Fruit fly (Drosophila melanogaster) whole organism, pupa: ENCODE data around the gene CG15625.

Source experiments
- CG10348 ChIP-seq: fragments of 200-800 bp; sonication (Bioruptor generic); IDR thresholded peaks from 2 replicates; pipeline ENCODE4 v1.3.6; 2022; ENCODE audit warnings: missing biosample characterization, missing genetic modification characterization
- CG12605 ChIP-seq: fragments of 200-800 bp; sonication (Bioruptor generic); IDR thresholded peaks from 2 replicates; pipeline ENCODE4 v1.3.6; 2022; ENCODE audit warnings: missing biosample characterization, missing genetic modification characterization
- CG13204 ChIP-seq: fragments of 200-800 bp; sonication (Bioruptor generic); optimal IDR thresholded peaks from 2 replicates; lab custom pipeline; 2018; ENCODE audit warnings: missing biosample characterization, mild to moderate bottlenecking, missing genetic modification characterization, moderate library complexity
- CG14655 ChIP-seq: fragments of 200-800 bp; sonication (Bioruptor generic); optimal IDR thresholded peaks from 3 replicates; lab custom pipeline; 2017; ENCODE audit warnings: mild to moderate bottlenecking, missing biosample characterization, missing genetic modification reagents, missing genetic modification characterization
- CG15710 ChIP-seq: fragments of 200-800 bp; sonication (Bioruptor generic); optimal IDR thresholded peaks from 2 replicates; lab custom pipeline; 2018; ENCODE audit warnings: missing biosample characterization, mild to moderate bottlenecking, missing genetic modification characterization, moderate library complexity
- CG17806 ChIP-seq: fragments of 200-800 bp; sonication (Bioruptor generic); optimal IDR thresholded peaks from 2 replicates; lab custom pipeline; 2018; ENCODE audit warnings: missing biosample characterization, mild to moderate bottlenecking, missing genetic modification characterization, moderate library complexity
- CG32121 ChIP-seq: fragments of 200-800 bp; sonication (Bioruptor generic); IDR thresholded peaks from 2 replicates; pipeline ENCODE4 v1.3.6; 2022; ENCODE audit warnings: missing biosample characterization, missing genetic modification characterization
- CG34367 ChIP-seq: fragments of 200-800 bp; sonication (Bioruptor generic); optimal IDR thresholded peaks from 2 replicates; lab custom pipeline; 2018; ENCODE audit warnings: missing biosample characterization, mild to moderate bottlenecking, missing genetic modification characterization
- CG4496 ChIP-seq: fragments of 200-800 bp; sonication (Bioruptor generic); IDR thresholded peaks from 3 replicates; pipeline ENCODE4 v1.3.6; 2022; ENCODE audit warnings: missing biosample characterization, missing genetic modification characterization
- CG8159 ChIP-seq: fragments of 200-800 bp; sonication (Bioruptor generic); optimal IDR thresholded peaks from 3 replicates; lab custom pipeline; 2018; ENCODE audit warnings: missing biosample characterization, mild to moderate bottlenecking, missing genetic modification characterization, moderate library complexity
- CG8301 ChIP-seq: fragments of 200-800 bp; sonication (Bioruptor generic); optimal IDR thresholded peaks from 2 replicates; lab custom pipeline; 2018; ENCODE audit warnings: missing biosample characterization, mild to moderate bottlenecking, missing genetic modification characterization
- CG9948 ChIP-seq: fragments of 200-800 bp; sonication (Bioruptor generic); optimal IDR thresholded peaks from 2 replicates; lab custom pipeline; 2018; ENCODE audit warnings: missing biosample characterization, mild to moderate bottlenecking, missing genetic modification characterization, moderate library complexity
- D1 ChIP-seq: fragments of 200-800 bp; sonication (Bioruptor generic); optimal IDR thresholded peaks from 2 replicates; lab custom pipeline; 2018; ENCODE audit warnings: missing biosample characterization, mild to moderate bottlenecking, missing genetic modification characterization, moderate library complexity
- EcR ChIP-seq: fragments of 200-800 bp; sonication (Bioruptor generic); optimal IDR thresholded peaks from 3 replicates; lab custom pipeline; 2019; ENCODE audit warnings: missing biosample characterization, missing genetic modification characterization, mild to moderate bottlenecking, moderate library complexity, missing genetic modification reagents
- Ets98B ChIP-seq: fragments of 200-800 bp; sonication (Bioruptor generic); IDR thresholded peaks from 2 replicates; pipeline ENCODE4 v1.3.6; 2022; ENCODE audit warnings: missing biosample characterization, missing genetic modification characterization
- Pif1A ChIP-seq: fragments of 200-800 bp; sonication (Bioruptor generic); optimal IDR thresholded peaks from 3 replicates; lab custom pipeline; 2016; ENCODE audit warnings: missing biosample characterization, missing genetic modification characterization
- Pif1B ChIP-seq: fragments of 200-800 bp; sonication (Bioruptor generic); optimal IDR thresholded peaks from 3 replicates; lab custom pipeline; 2016; ENCODE audit warnings: missing biosample characterization, missing genetic modification characterization
- Snoo ChIP-seq: fragments of 200-800 bp; sonication (Bioruptor generic); optimal IDR thresholded peaks from 3 replicates; lab custom pipeline; 2017; ENCODE audit warnings: missing biosample characterization, mild to moderate bottlenecking, missing genetic modification characterization, inconsistent platforms
- fd96Ca ChIP-seq: fragments of 200-800 bp; sonication (Bioruptor generic); IDR thresholded peaks from 3 replicates; pipeline ENCODE4 v1.3.6; 2022; ENCODE audit warnings: missing biosample characterization, missing genetic modification characterization
- gl ChIP-seq: fragments of 200-800 bp; sonication (Bioruptor generic); optimal IDR thresholded peaks from 2 replicates; lab custom pipeline; 2018; ENCODE audit warnings: missing biosample characterization, mild to moderate bottlenecking, missing genetic modification characterization
- rn ChIP-seq: fragments of 200-800 bp; sonication (Bioruptor generic); IDR thresholded peaks from 2 replicates; pipeline ENCODE4 v1.3.6; 2022; ENCODE audit warnings: missing biosample characterization, missing genetic modification characterization

The CG15625 gene

dm6 chr2L:4886132-4886531 is 3.7 kb upstream of the CG15625 start:
- peak; percentile 44 for TF ChIP-seq CG8159 (tag; lab: Kevin White, UChicago)
- peak; percentile 32 for TF ChIP-seq Pif1A (GFP tag; lab: Kevin White, UChicago)
- peak; percentile 9 for TF ChIP-seq CG9948 (tag; lab: Kevin White, UChicago)
- no peak for TF ChIP-seq CG32121 (GFP tag; lab: Robert Waterston, UW)
- no peak for TF ChIP-seq rn (GFP tag; lab: Robert Waterston, UW)
- peak; percentile 65 for TF ChIP-seq CG8301 (tag; lab: Kevin White, UChicago)
- TF ChIP-seq CG17806 (tag; lab: Kevin White, UChicago) = peak; percentile 40
- no peak for TF ChIP-seq CG13204 (GFP tag; lab: Kevin White, UChicago)
- no peak for TF ChIP-seq CG12605
- TF ChIP-seq CG34367 (tag; lab: Kevin White, UChicago) = peak; percentile 22
- TF ChIP-seq fd96Ca (GFP tag; lab: Robert Waterston, UW) = no peak
- TF ChIP-seq CG14655 (GFP tag; lab: Kevin White, UChicago) = no peak
- no peak for TF ChIP-seq EcR
- peak; percentile 30; the same call in 1 of the 2 replicates for TF ChIP-seq Ets98B (GFP tag; lab: Robert Waterston, UW)
- no peak for TF ChIP-seq Snoo (tag; lab: Kevin White, UChicago)
- TF ChIP-seq CG4496 (GFP tag; lab: Robert Waterston, UW) = peak; percentile 55; the same call in 2 of the 3 replicates
- peak; percentile 30 for TF ChIP-seq CG15710 (tag; lab: Kevin White, UChicago)
- TF ChIP-seq CG10348 = no peak
- TF ChIP-seq gl = no peak
- no peak for TF ChIP-seq D1
- TF ChIP-seq Pif1B (GFP tag; lab: Kevin White, UChicago) = no peak

- TF ChIP-seq CG32121 (GFP tag; lab: Robert Waterston, UW) (0 out of 2 replicates have a peak, but pooled peaks have one; percentile 19), CG12605 (no peak), gl (no peak)
Observed at dm6 chr2L:4886645-4887044, 3.1 kb upstream of the CG15625 start.

- TF ChIP-seq D1 (peak; percentile 91), gl (peak; percentile 93), CG8159 (tag; lab: Kevin White, UChicago) (peak; percentile 95), CG12605 (peak; percentile 94), CG8301 (tag; lab: Kevin White, UChicago) (peak; percentile 92), CG32121 (GFP tag; lab: Robert Waterston, UW) (peak; percentile 88), CG9948 (tag; lab: Kevin White, UChicago) (peak; percentile 98), rn (GFP tag; lab: Robert Waterston, UW) (peak; percentile 92), CG10348 (peak; percentile 56; the same call in 1 of the 2 replicates), CG34367 (tag; lab: Kevin White, UChicago) (peak; percentile 97), EcR (peak; percentile 88), Pif1A (GFP tag; lab: Kevin White, UChicago) (peak; percentile 86), CG4496 (GFP tag; lab: Robert Waterston, UW) (peak; percentile 97), Pif1B (GFP tag; lab: Kevin White, UChicago) (peak; percentile 88), Snoo (tag; lab: Kevin White, UChicago) (peak; percentile 81), fd96Ca (GFP tag; lab: Robert Waterston, UW) (peak; percentile 92), CG13204 (GFP tag; lab: Kevin White, UChicago) (peak; percentile 89), CG17806 (tag; lab: Kevin White, UChicago) (peak; percentile 97), CG15710 (tag; lab: Kevin White, UChicago) (peak; percentile 96), CG14655 (GFP tag; lab: Kevin White, UChicago) (peak; percentile 90), Ets98B (GFP tag; lab: Robert Waterston, UW) (peak; percentile 92)
Observed at dm6 chr2L:4887382-4888219, 2.2 kb upstream of the CG15625 start.

dm6 chr2L:4888541-4888940 is 1.3 kb upstream of the CG15625 start:
- peak; percentile 41 for TF ChIP-seq EcR
- peak; percentile 2 for TF ChIP-seq CG14655 (GFP tag; lab: Kevin White, UChicago)
- TF ChIP-seq CG12605 = no peak
- peak; percentile 46 for TF ChIP-seq CG17806 (tag; lab: Kevin White, UChicago)
- no peak for TF ChIP-seq Ets98B (GFP tag; lab: Robert Waterston, UW)
- no peak for TF ChIP-seq Snoo (tag; lab: Kevin White, UChicago)
- TF ChIP-seq CG8301 (tag; lab: Kevin White, UChicago) = no peak
- peak; percentile 29 for TF ChIP-seq CG15710 (tag; lab: Kevin White, UChicago)
- peak; percentile 44 for TF ChIP-seq CG8159 (tag; lab: Kevin White, UChicago)
- peak; percentile 19 for TF ChIP-seq CG34367 (tag; lab: Kevin White, UChicago)
- TF ChIP-seq CG9948 (tag; lab: Kevin White, UChicago) = peak; percentile 53
- no peak for TF ChIP-seq CG32121 (GFP tag; lab: Robert Waterston, UW)

- TF ChIP-seq CG15710 (tag; lab: Kevin White, UChicago) (no peak), CG12605 (no peak), CG32121 (GFP tag; lab: Robert Waterston, UW) (peak; percentile 27; the same call in 1 of the 2 replicates), CG13204 (GFP tag; lab: Kevin White, UChicago) (peak; percentile 89), CG9948 (tag; lab: Kevin White, UChicago) (no peak), EcR (peak; percentile 41), Snoo (tag; lab: Kevin White, UChicago) (peak; percentile 41), CG8159 (tag; lab: Kevin White, UChicago) (no peak), CG4496 (GFP tag; lab: Robert Waterston, UW) (0 out of 3 replicates have a peak, but pooled peaks have one; percentile 47), Ets98B (GFP tag; lab: Robert Waterston, UW) (peak; percentile 47; the same call in 1 of the 2 replicates)
Observed at dm6 chr2L:4891914-4892469, 2.2 kb downstream of the CG15625 start, which contains the start of gene CG3036. Gene CG3036 (plus strand): TSS chr2L:4892112.
